Worm (Caenorhabditis elegans): Measurements from ENCODE around the gene fbxc-40.
"Not testable (repeated sequence)": the region's sequence is repeated elsewhere in the genome, so short reads cannot be mapped to it uniquely, and the experiment has no call there.

Gene fbxc-40

ce11 chrII:994231-994630, 8.4 kb downstream of the fbxc-40 start, which contains the start of gene F45D11.7:
Gene F45D11.7, plus strand, starts transcription at chrII:994531.
- not testable (repeated sequence) for TF ChIP-seq nhr-237, lin-11, snpc-4 (tag; optimal IDR thresholded peaks at IDR 0.05)

ce11 chrII:996112-996511, 10.3 kb downstream of the fbxc-40 start, which contains the start of gene F45D11.11:
Gene F45D11.11, minus strand, starts transcription at chrII:996212.
- TF ChIP-seq unc-55 (GFP tag; optimal IDR thresholded peaks at IDR 0.05); F13H6.1 (tag; optimal IDR thresholded peaks at IDR 0.05); nhr-12 (tag; optimal IDR thresholded peaks at IDR 0.05): not testable (repeated sequence)

ce11 chrII:999493-999892, 13.7 kb downstream of the fbxc-40 start, which contains the start of gene fbxb-29:
Gene fbxb-29, minus strand, starts transcription at chrII:999593.
- TF ChIP-seq nhr-6 (tag; optimal IDR thresholded peaks at IDR 0.05) (no peak), unc-55 (GFP tag; optimal IDR thresholded peaks at IDR 0.05) (no peak), lin-39 (tag; optimal IDR thresholded peaks at IDR 0.05) (no peak), ztf-11 (tag; optimal IDR thresholded peaks at IDR 0.05) (no peak), lsy-2 (tag; optimal IDR thresholded peaks at IDR 0.05) (no peak), sma-9 (GFP tag; optimal IDR thresholded peaks at IDR 0.05) (no peak), sma-9 (tag; optimal IDR thresholded peaks at IDR 0.05) (no peak), ztf-4 (tag; optimal IDR thresholded peaks at IDR 0.05) (no peak)

- no peak for TF ChIP-seq snpc-4 (tag; optimal IDR thresholded peaks at IDR 0.05)
- no peak for TF ChIP-seq nhr-6 (tag; optimal IDR thresholded peaks at IDR 0.05)
- no peak for TF ChIP-seq nhr-10 (tag; optimal IDR thresholded peaks at IDR 0.05)
- TF ChIP-seq nhr-12 (tag; optimal IDR thresholded peaks at IDR 0.05) = no peak
- no peak for TF ChIP-seq ceh-16 (tag; optimal IDR thresholded peaks at IDR 0.05)
- TF ChIP-seq mab-5 (tag; optimal IDR thresholded peaks at IDR 0.05) = no peak
- no peak for TF ChIP-seq sma-3 (GFP tag; optimal IDR thresholded peaks at IDR 0.05)
- TF ChIP-seq elt-1 (tag; optimal IDR thresholded peaks at IDR 0.05) = no peak
- TF ChIP-seq nhr-129 (tag; optimal IDR thresholded peaks at IDR 0.05) = no peak
- TF ChIP-seq ztf-4 (tag; optimal IDR thresholded peaks at IDR 0.05) = no peak
- no peak for TF ChIP-seq C34F6.9 (tag; optimal IDR thresholded peaks at IDR 0.05)
- TF ChIP-seq sma-9 (GFP tag; optimal IDR thresholded peaks at IDR 0.05) = no peak
- TF ChIP-seq sma-9 (tag; optimal IDR thresholded peaks at IDR 0.05) = no peak
- no peak for TF ChIP-seq nhr-11 (tag; optimal IDR thresholded peaks at IDR 0.05)
- no peak for TF ChIP-seq lin-39 (tag; optimal IDR thresholded peaks at IDR 0.05)
- no peak for TF ChIP-seq nhr-25 (tag; optimal IDR thresholded peaks at IDR 0.05)
- TF ChIP-seq ama-1 (optimal IDR thresholded peaks at IDR 0.05) = no peak
- TF ChIP-seq ztf-11 (tag; optimal IDR thresholded peaks at IDR 0.05) = no peak
- no peak for TF ChIP-seq sem-4 (tag; optimal IDR thresholded peaks at IDR 0.05)
Measured at ce11 chrII:1001351-1001750, 15.5 kb downstream of the fbxc-40 start, which contains the start of the genes fbxb-30 and F45D11.5. Gene fbxb-30, minus strand, starts transcription at chrII:1001451. Gene F45D11.5, plus strand, starts transcription at chrII:1001702.

ce11 chrII:1006375-1006774, 20.6 kb downstream of the fbxc-40 start, which contains the start of gene F45D11.14:
Gene F45D11.14, minus strand, starts transcription at chrII:1006475.
- not testable (repeated sequence) for TF ChIP-seq elt-1 (tag; optimal IDR thresholded peaks at IDR 0.05); ama-1 (optimal IDR thresholded peaks at IDR 0.05); mdl-1 (tag; optimal IDR thresholded peaks at IDR 0.05)

ce11 chrII:1024684-1025083, 38.9 kb downstream of the fbxc-40 start, which contains the start of gene btb-11:
Gene btb-11, minus strand, starts transcription at chrII:1024784.
- not testable (repeated sequence) for TF ChIP-seq gmeb-1, nhr-25, F13H6.1 (tag; optimal IDR thresholded peaks at IDR 0.05)

ce11 chrII:1026670-1027069, 40.9 kb downstream of the fbxc-40 start, which contains the start of gene M01D1.12:
Gene M01D1.12, plus strand, starts transcription at chrII:1026970.
- TF ChIP-seq ztf-4 (tag; optimal IDR thresholded peaks at IDR 0.05) (no peak), unc-55 (GFP tag; optimal IDR thresholded peaks at IDR 0.05) (no peak), sem-4 (tag; optimal IDR thresholded peaks at IDR 0.05) (no peak), aly-2 (tag; optimal IDR thresholded peaks at IDR 0.05) (no peak), fos-1 (tag; optimal IDR thresholded peaks at IDR 0.05) (no peak), unc-62 (GFP tag; optimal IDR thresholded peaks at IDR 0.05) (no peak), ztf-11 (tag; optimal IDR thresholded peaks at IDR 0.05) (no peak), nhr-25 (tag; optimal IDR thresholded peaks at IDR 0.05) (no peak), nhr-11 (tag; optimal IDR thresholded peaks at IDR 0.05) (no peak)

Data from whole organism, L2 larva.